Worm (Caenorhabditis elegans) whole organism, L3 larva: ENCODE data around the gene lips-11.
"Not testable (repeated sequence)": the region's sequence is repeated elsewhere in the genome, so short reads cannot be mapped to it uniquely, and the experiment has no call there.

Source experiments
- ama-1 ChIP-seq: fragments of 150-350 bp; optimal IDR thresholded peaks from 2 replicates; lab custom pipeline; 2018
- ceh-28 ChIP-seq: fragments of 150-350 bp; optimal IDR thresholded peaks from 2 replicates; lab custom pipeline; 2014; ENCODE audit warnings: missing biosample characterization, missing genetic modification reagents, missing genetic modification characterization
- ceh-82 ChIP-seq: fragments of 150-350 bp; optimal IDR thresholded peaks from 2 replicates; lab custom pipeline; 2014; ENCODE audit warnings: missing biosample characterization, missing genetic modification characterization
- ceh-9 ChIP-seq: sonication (generic microtip); optimal IDR thresholded peaks from 2 replicates; lab custom pipeline; 2018; ENCODE audit warnings: missing biosample characterization, missing genetic modification characterization
- lin-15B ChIP-seq: fragments of 150-350 bp; optimal IDR thresholded peaks from 2 replicates; lab custom pipeline; 2014; ENCODE audit warnings: missing biosample characterization, missing genetic modification characterization
- nhr-11 ChIP-seq: fragments of 150-350 bp; optimal IDR thresholded peaks from 2 replicates; lab custom pipeline; 2014; ENCODE audit warnings: missing biosample characterization, missing genetic modification characterization
- nhr-25 ChIP-seq: sonication (generic microtip); optimal IDR thresholded peaks from 2 replicates; lab custom pipeline; 2017; ENCODE audit warnings: missing biosample characterization, missing genetic modification characterization
- nhr-28 ChIP-seq: fragments of 150-350 bp; optimal IDR thresholded peaks from 2 replicates; lab custom pipeline; 2014; ENCODE audit warnings: missing biosample characterization, missing genetic modification characterization
- pqm-1 ChIP-seq: fragments of 150-350 bp; optimal IDR thresholded peaks from 2 replicates; lab custom pipeline; 2017; ENCODE audit warnings: missing biosample characterization, missing genetic modification characterization, inconsistent platforms
- snpc-4 ChIP-seq: fragments of 150-350 bp; optimal IDR thresholded peaks from 2 replicates; lab custom pipeline; 2014; ENCODE audit warnings: missing biosample characterization, missing genetic modification characterization
- zag-1 ChIP-seq: fragments of 150-350 bp; optimal IDR thresholded peaks from 2 replicates; lab custom pipeline; 2014; ENCODE audit warnings: missing biosample characterization, missing genetic modification characterization
- ztf-11 ChIP-seq: fragments of 150-350 bp; optimal IDR thresholded peaks from 2 replicates; lab custom pipeline; 2014; ENCODE audit warnings: missing biosample characterization, missing genetic modification characterization

ce11 chrII:1060702-1061101 is 50.1 kb downstream of the lips-11 start, which contains the start of gene btb-10:
- not testable (repeated sequence) for TF ChIP-seq nhr-11; snpc-4 (tag; lab: Kevin White, UChicago); ceh-9 (tag; lab: Kevin White, UChicago); ztf-11 (tag; lab: Kevin White, UChicago); ceh-82 (tag; lab: Kevin White, UChicago); ceh-28; pqm-1; nhr-25 (tag; lab: Kevin White, UChicago); zag-1; nhr-28 (tag; lab: Kevin White, UChicago); ama-1 (lab: Kevin White, UChicago); lin-15B (tag; lab: Kevin White, UChicago)
